Worm (Caenorhabditis elegans) whole organism, L3 larva: Measurements from ENCODE around the gene pcp-1.

Experiments used
- aly-2 ChIP-seq: fragments of 150-350 bp; optimal IDR thresholded peaks from 2 replicates; lab custom pipeline; 2014; ENCODE audit warnings: missing biosample characterization, missing genetic modification characterization
- ama-1 ChIP-seq: fragments of 150-350 bp; optimal IDR thresholded peaks from 2 replicates; lab custom pipeline; 2018
- fos-1 ChIP-seq: fragments of 150-350 bp; optimal IDR thresholded peaks from 2 replicates; lab custom pipeline; 2014; ENCODE audit warnings: missing biosample characterization, missing genetic modification characterization
- jun-1 ChIP-seq: fragments of 150-350 bp; optimal IDR thresholded peaks from 2 replicates; lab custom pipeline; 2014; ENCODE audit warnings: missing biosample characterization, missing genetic modification reagents, missing genetic modification characterization
- lin-15B ChIP-seq: fragments of 150-350 bp; optimal IDR thresholded peaks from 2 replicates; lab custom pipeline; 2014; ENCODE audit warnings: missing biosample characterization, missing genetic modification characterization
- lin-39 ChIP-seq: fragments of 150-350 bp; optimal IDR thresholded peaks from 2 replicates; lab custom pipeline; 2018; ENCODE audit warnings: missing biosample characterization, missing genetic modification reagents, missing genetic modification characterization
- mdl-1 ChIP-seq: fragments of 150-350 bp; optimal IDR thresholded peaks from 2 replicates; lab custom pipeline; 2014; ENCODE audit warnings: missing biosample characterization, missing genetic modification characterization
- nhr-11 ChIP-seq: fragments of 150-350 bp; optimal IDR thresholded peaks from 2 replicates; lab custom pipeline; 2014; ENCODE audit warnings: missing biosample characterization, missing genetic modification characterization
- nhr-237 ChIP-seq: fragments of 150-350 bp; optimal IDR thresholded peaks from 2 replicates; lab custom pipeline; 2014; ENCODE audit warnings: missing biosample characterization, missing genetic modification characterization
- nhr-25 ChIP-seq: sonication (generic microtip); optimal IDR thresholded peaks from 2 replicates; lab custom pipeline; 2017; ENCODE audit warnings: missing biosample characterization, missing genetic modification characterization
- pha-4 ChIP-seq: fragments of 150-350 bp; optimal IDR thresholded peaks from 2 replicates; lab custom pipeline; 2014; ENCODE audit warnings: missing biosample characterization, missing genetic modification reagents, missing genetic modification characterization
- skn-1 ChIP-seq: fragments of 150-350 bp; optimal IDR thresholded peaks from 2 replicates; lab custom pipeline; 2014; ENCODE audit warnings: missing biosample characterization, missing genetic modification characterization
- tbx-2 ChIP-seq: sonication (generic microtip); optimal IDR thresholded peaks from 2 replicates; lab custom pipeline; 2016; ENCODE audit warnings: mild to moderate bottlenecking, missing genetic modification characterization, missing compliant biosample characterization
- ztf-11 ChIP-seq: fragments of 150-350 bp; optimal IDR thresholded peaks from 2 replicates; lab custom pipeline; 2014; ENCODE audit warnings: missing biosample characterization, missing genetic modification characterization

ce11 chrIII:7779313-7779712 is 20.6 kb downstream of the pcp-1 start:
- TF ChIP-seq lin-15B = no peak
- TF ChIP-seq skn-1 (tag; lab: Kevin White, UChicago) = no peak
- TF ChIP-seq pha-4 (tag; lab: Kevin White, UChicago) = no peak
- no peak for TF ChIP-seq nhr-237 (tag; lab: Kevin White, UChicago)
- TF ChIP-seq ztf-11 (tag; lab: Kevin White, UChicago) = no peak
- no peak for TF ChIP-seq aly-2 (tag; lab: Kevin White, UChicago)
- no peak for TF ChIP-seq lin-39 (tag; lab: Kevin White, UChicago)
- TF ChIP-seq mdl-1 (tag; lab: Kevin White, UChicago) = no peak
- TF ChIP-seq jun-1 (tag; lab: Kevin White, UChicago) = no peak
- TF ChIP-seq nhr-11 (tag; lab: Kevin White, UChicago) = no peak
- TF ChIP-seq fos-1 (tag; lab: Kevin White, UChicago) = no peak
- TF ChIP-seq ama-1 (lab: Kevin White, UChicago) = no peak
- no peak for TF ChIP-seq tbx-2 (tag; lab: Kevin White, UChicago)
- no peak for TF ChIP-seq nhr-25 (tag; lab: Kevin White, UChicago)
